Worm (Caenorhabditis elegans): ENCODE results near the gene hlh-26.

Gene hlh-26

DNA sequence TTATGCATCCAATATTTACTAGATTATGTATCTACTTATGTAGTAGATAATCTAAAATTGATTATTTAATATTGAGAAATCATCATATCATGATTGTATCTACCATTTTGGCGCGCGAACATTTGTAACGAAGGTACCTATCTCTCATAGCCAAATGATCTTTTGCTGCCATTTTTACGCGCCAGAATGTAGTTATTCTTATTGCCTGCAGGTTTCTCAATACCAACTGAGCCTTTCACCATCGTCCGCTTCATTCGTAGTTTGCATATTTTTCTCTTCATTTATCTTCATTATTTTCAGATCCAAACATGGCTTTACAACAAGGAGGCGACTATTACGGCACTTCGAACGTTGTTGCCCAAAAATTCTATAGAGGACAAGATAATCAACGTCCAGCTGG lies 5.7 kb downstream of the hlh-26 start, which contains the start of gene ZK177.1:
TSS of gene ZK177.1 (plus strand) at position 301 of the 400 bp plus-strand sequence.
- TF ChIP-seq nhr-85 (tag) (no peak), nhr-237 (tag; optimal IDR thresholded peaks at IDR 0.05) (no peak), elt-3 (tag; optimal IDR thresholded peaks at IDR 0.05) (no peak), mdl-1 (tag; optimal IDR thresholded peaks at IDR 0.05) (no peak), nhr-20 (tag; optimal IDR thresholded peaks at IDR 0.05) (no peak), mef-2 (tag; optimal IDR thresholded peaks at IDR 0.05) (no peak)

DNA sequence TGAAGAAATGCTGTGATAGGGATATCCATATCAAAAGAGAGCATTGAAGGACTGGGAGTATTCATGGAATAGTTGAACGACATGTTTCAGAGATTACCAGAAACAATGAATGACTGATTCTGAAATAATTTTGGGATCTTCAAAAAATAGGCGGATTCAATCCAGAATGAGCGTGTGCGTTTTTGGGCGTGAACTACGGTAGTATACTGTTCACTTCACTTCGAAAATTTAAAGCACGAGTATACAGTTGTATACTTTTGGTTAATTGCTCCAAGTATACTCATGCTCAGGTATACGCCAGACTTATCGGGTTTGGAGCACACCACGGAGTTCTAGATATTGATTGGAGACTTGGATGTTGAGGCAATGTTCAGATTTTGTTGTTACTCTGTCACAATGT lies 8.2 kb downstream of the hlh-26 start, which contains the start of gene tbx-35:
TSS of gene tbx-35 (minus strand) at position 101 of the 400 bp plus-strand sequence.
- no peak for TF ChIP-seq unc-130 (tag; optimal IDR thresholded peaks at IDR 0.05)
- TF ChIP-seq C04F5.9 (tag; optimal IDR thresholded peaks at IDR 0.05): no peak
- TF ChIP-seq unc-98 (GFP tag; IDR thresholded peaks at IDR 0.05): no peak
- TF ChIP-seq unc-62 (GFP tag; optimal IDR thresholded peaks at IDR 0.05): no peak
- TF ChIP-seq ceh-90 (tag; optimal IDR thresholded peaks at IDR 0.05): no peak
- TF ChIP-seq fos-1 (tag; optimal IDR thresholded peaks at IDR 0.05): no peak
- TF ChIP-seq nhr-28 (tag; optimal IDR thresholded peaks at IDR 0.05): no peak
- no peak for TF ChIP-seq nhr-19 (GFP tag; conservative IDR thresholded peaks at IDR 0.05)
- TF ChIP-seq nhr-12 (tag; optimal IDR thresholded peaks at IDR 0.05): no peak
- TF ChIP-seq zag-1 (tag; optimal IDR thresholded peaks at IDR 0.05): no peak
- TF ChIP-seq nhr-47 (tag; optimal IDR thresholded peaks at IDR 0.05): no peak
- no peak for TF ChIP-seq aha-1 (tag; optimal IDR thresholded peaks at IDR 0.05)
- TF ChIP-seq isw-1 (GFP tag; IDR thresholded peaks at IDR 0.05): no peak

DNA sequence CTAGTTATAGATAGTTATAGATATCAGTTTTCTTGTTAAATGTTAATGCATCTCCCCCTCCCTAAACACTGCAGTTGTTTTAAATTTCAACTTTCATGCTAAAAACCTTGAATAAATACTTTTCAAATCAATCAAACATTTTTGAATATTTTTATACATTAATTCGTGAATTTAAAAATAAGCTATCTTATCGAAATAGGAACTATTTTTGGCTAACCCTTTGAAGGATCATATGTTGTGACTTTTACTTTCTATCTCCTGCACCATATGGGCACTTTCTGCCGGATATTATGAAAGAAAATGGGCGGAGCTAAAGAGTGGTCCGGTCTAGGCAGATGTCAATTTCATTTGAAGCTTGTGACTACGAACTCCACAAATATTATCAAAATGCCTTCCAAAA lies 10.9 kb downstream of the hlh-26 start, which contains the start of gene ZK177.11:
TSS of gene ZK177.11 (plus strand) at position 301 of the 400 bp plus-strand sequence.
- TF ChIP-seq nhr-77 (tag; optimal IDR thresholded peaks at IDR 0.05): no peak
- TF ChIP-seq nhr-47 (tag; optimal IDR thresholded peaks at IDR 0.05): no peak
- no peak for TF ChIP-seq sup-37 (GFP tag; optimal IDR thresholded peaks at IDR 0.05)
- TF ChIP-seq unc-98 (GFP tag; IDR thresholded peaks at IDR 0.05): no peak
- no peak for TF ChIP-seq lsy-2 (tag; optimal IDR thresholded peaks at IDR 0.05)
- TF ChIP-seq pqm-1 (tag; optimal IDR thresholded peaks at IDR 0.05): no peak
- TF ChIP-seq ets-5 (GFP tag; IDR thresholded peaks at IDR 0.05): no peak
- no peak for TF ChIP-seq fkh-10 (GFP tag; optimal IDR thresholded peaks at IDR 0.05)
- no peak for TF ChIP-seq vab-15 (tag; optimal IDR thresholded peaks at IDR 0.05)
- TF ChIP-seq mdl-1 (tag; optimal IDR thresholded peaks at IDR 0.05): no peak

DNA sequence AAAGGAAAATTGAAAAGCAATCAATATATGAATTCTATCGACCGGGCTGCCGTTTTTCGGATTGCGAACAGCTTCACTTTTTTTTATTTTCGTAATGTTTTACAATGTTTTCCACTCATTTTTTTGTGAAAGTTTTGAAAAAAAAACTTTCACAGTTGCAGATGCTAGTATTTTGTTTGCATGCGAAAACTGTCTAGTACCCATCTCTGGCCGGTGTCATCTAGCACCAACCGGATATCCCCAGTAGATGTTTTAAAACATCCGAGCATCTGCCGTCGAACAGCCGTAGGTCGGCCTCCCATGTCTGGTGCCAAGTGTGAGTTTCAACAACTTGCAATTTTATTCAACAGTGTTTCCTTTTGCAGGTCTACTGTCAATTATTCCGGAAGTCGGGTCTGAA lies 12.1 kb downstream of the hlh-26 start, which contains the start of gene ZK177.12:
TSS of gene ZK177.12 (plus strand) at position 301 of the 400 bp plus-strand sequence.
- TF ChIP-seq lin-13 (GFP tag; optimal IDR thresholded peaks at IDR 0.05) (no peak), efl-1 (optimal IDR thresholded peaks at IDR 0.05) (no peak), efl-1 (GFP tag; optimal IDR thresholded peaks at IDR 0.05 in 1 of 2) (no peak), lin-35 (GFP tag; optimal IDR thresholded peaks at IDR 0.05) (no peak), mep-1 (tag; optimal IDR thresholded peaks at IDR 0.05) (no peak), grh-1 (GFP tag; IDR thresholded peaks at IDR 0.05) (no peak), ceh-8 (GFP tag; optimal IDR thresholded peaks at IDR 0.05) (no peak), nhr-20 (tag; optimal IDR thresholded peaks at IDR 0.05) (no peak), ceh-88 (GFP tag; IDR thresholded peaks at IDR 0.05) (no peak), C34B4.2 (tag; optimal IDR thresholded peaks at IDR 0.05) (no peak), lsy-2 (tag; optimal IDR thresholded peaks at IDR 0.05) (no peak), pax-3 (tag; optimal IDR thresholded peaks at IDR 0.05) (no peak), jun-1 (tag; optimal IDR thresholded peaks at IDR 0.05) (no peak), ama-1 (optimal IDR thresholded peaks at IDR 0.05) (no peak), vab-15 (tag; optimal IDR thresholded peaks at IDR 0.05) (no peak), nhr-237 (tag; optimal IDR thresholded peaks at IDR 0.05) (no peak), lin-14 (GFP tag; optimal IDR thresholded peaks at IDR 0.05) (no peak), pag-3 (tag; optimal IDR thresholded peaks at IDR 0.05; ENCODE audit: borderline replicate concordance, insufficient read depth) (no peak), dsc-1 (tag; optimal IDR thresholded peaks at IDR 0.05) (no peak), hlh-4 (tag; optimal IDR thresholded peaks at IDR 0.05) (no peak), lin-15B (tag; optimal IDR thresholded peaks at IDR 0.05) (no peak)
